Fruit fly (Drosophila melanogaster) whole organism, embryonic: ENCODE data around the gene her.

Source experiments
- B-H1 ChIP-seq: fragments of 200-800 bp; sonication (Bioruptor generic); IDR thresholded peaks from 3 replicates; pipeline ENCODE4 v1.3.6; 2022; ENCODE audit warnings: missing biosample characterization, missing genetic modification characterization
- CG13123 ChIP-seq: fragments of 200-800 bp; sonication (Bioruptor generic); optimal IDR thresholded peaks from 2 replicates; lab custom pipeline; 2016; ENCODE audit warnings: missing biosample characterization, missing genetic modification characterization
- CG17385 ChIP-seq: fragments of 200-800 bp; sonication (Bioruptor generic); optimal IDR thresholded peaks from 3 replicates; lab custom pipeline; 2018; ENCODE audit warnings: missing biosample characterization, mild to moderate bottlenecking, missing genetic modification characterization
- CG3995 ChIP-seq: fragments of 200-800 bp; sonication (Bioruptor generic); optimal IDR thresholded peaks from 3 replicates; lab custom pipeline; 2016; ENCODE audit warnings: missing biosample characterization, missing genetic modification characterization
- Gug ChIP-seq: fragments of 200-800 bp; sonication (Bioruptor generic); IDR thresholded peaks from 4 replicates; pipeline ENCODE4 v1.3.6; 2022; ENCODE audit warnings: missing biosample characterization, missing genetic modification characterization
- HHEX ChIP-seq: fragments of 200-800 bp; sonication (Bioruptor generic); optimal IDR thresholded peaks from 3 replicates; lab custom pipeline; 2017; ENCODE audit warnings: missing biosample characterization, mild to moderate bottlenecking, missing genetic modification characterization, missing genetic modification reagents
- zf30C ChIP-seq: fragments of 200-800 bp; sonication (Bioruptor generic); optimal IDR thresholded peaks from 3 replicates; lab custom pipeline; 2018; ENCODE audit warnings: missing biosample characterization, mild to moderate bottlenecking, missing genetic modification characterization
- zfh2 ChIP-seq: fragments of 200-800 bp; sonication (Bioruptor generic); optimal IDR thresholded peaks from 2 replicates; lab custom pipeline; 2016; ENCODE audit warnings: missing biosample characterization, missing genetic modification characterization

DNA sequence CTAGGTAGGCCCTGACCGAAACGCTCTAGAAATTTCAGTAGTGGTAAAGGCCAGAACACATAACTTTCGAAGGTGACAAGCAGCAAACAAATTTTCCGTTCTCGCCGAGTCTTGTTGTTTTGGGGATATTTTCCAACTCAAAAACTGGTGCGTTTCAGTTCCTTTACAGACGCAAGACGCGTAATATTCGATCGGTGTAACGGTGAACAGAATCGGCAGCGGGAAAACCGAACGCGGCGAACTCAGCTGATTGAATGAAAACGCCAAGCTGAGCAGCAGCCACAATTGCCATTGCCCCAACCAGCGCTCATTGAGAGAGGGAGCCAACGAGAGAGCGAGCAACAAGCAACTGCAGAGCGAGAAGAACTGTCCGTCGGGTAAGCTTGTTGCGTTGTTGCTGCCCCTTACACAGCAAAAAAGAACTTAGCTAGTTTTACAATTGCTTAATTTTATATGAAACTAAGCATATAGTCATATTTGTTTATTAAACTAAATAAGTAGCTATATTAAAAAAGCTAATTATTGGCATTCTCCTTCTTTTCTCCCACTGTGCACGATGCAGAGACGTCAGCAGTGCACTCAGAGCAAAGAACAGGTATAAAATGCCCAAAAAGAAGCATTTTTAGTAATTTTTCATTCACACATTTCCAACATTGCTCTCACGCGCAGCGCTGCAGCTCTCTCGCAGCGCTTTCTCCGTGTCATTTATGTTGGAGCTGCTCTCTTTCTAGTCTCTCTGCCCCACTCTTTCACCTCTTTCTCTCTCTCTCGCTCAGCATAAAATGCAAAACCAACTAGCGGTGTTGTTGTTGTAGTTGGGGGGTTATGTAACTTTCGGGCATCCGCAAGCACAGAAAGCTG, 39.1 kb downstream of the her start, which contains the start of the genes Cyt-c-d and CG31808:
- TF ChIP-seq CG17385 (GFP tag; lab: Kevin White, UChicago) (peak; percentile 94), zfh2 (GFP tag; lab: Kevin White, UChicago) (peak; percentile 75), Gug (GFP tag; lab: Robert Waterston, UW) (peak; percentile 92), zf30C (GFP tag; lab: Kevin White, UChicago) (peak; percentile 93), B-H1 (GFP tag; lab: Robert Waterston, UW) (peak; percentile 95), CG3995 (GFP tag; lab: Kevin White, UChicago) (peak; percentile 46), HHEX (GFP tag; lab: Kevin White, UChicago) (peak; percentile 94), CG13123 (GFP tag; lab: Kevin White, UChicago) (peak; percentile 93)
